Fruit fly (Drosophila melanogaster): Measurements from ENCODE around the gene Swt1.
A peak's percentile ranks its signal among the peaks of the same experiment; 100 is the strongest.

DNA sequence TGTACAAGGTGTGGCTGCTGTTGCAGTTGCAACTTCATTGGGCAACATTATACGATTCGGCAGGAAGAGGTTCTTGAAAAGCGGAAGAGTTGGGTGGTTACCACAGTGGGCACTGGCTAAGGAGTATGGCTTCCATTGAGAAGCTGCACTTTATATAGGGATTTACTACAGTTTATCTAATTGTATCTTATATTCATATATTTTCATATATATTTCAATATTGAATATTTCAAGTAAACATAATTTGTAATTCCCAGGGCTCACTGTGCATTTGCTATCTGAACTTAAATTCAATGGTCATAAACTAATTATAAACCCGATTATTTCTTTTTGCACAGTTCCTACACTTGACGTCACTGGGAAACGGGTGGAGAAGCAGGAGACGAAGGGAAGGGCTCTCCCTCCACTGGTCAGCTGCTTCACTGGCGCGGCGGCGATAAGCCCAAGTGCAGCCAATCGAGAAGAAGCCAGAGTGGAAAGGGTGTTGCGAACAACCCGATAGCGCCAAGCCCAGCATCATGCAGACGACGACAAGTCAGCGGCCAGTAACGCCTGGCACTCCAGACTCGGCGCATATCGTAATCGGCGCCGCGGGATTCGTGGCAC is 4.5 kb upstream of the Swt1 start:
- peak; percentile 49 for TF ChIP-seq CG6276 (GFP tag; optimal IDR thresholded peaks at IDR 0.05)
- TF ChIP-seq CG8319 (GFP tag; optimal IDR thresholded peaks at IDR 0.05) = no peak
- peak; percentile 29 for TF ChIP-seq Eip75B (GFP tag; optimal IDR thresholded peaks at IDR 0.05)
- no peak for TF ChIP-seq Hr39 (GFP tag; optimal IDR thresholded peaks at IDR 0.05)
- peak; percentile 40; the same call in 1 of the 2 replicates for TF ChIP-seq Gug (GFP tag; IDR thresholded peaks at IDR 0.05)
- no peak for TF ChIP-seq Eip93F (GFP tag; optimal IDR thresholded peaks at IDR 0.05)
- peak; percentile 53 for TF ChIP-seq CG3919 (GFP tag; optimal IDR thresholded peaks at IDR 0.05)
- TF ChIP-seq CG1621 (tag; optimal IDR thresholded peaks at IDR 0.05) = no peak
- TF ChIP-seq dac (GFP tag; optimal IDR thresholded peaks at IDR 0.05) = no peak
